Worm (Caenorhabditis elegans) whole organism, L1 larva: ENCODE measurements around the gene hex-2.
"Not testable (repeated sequence)": the region's sequence is repeated elsewhere in the genome, so short reads cannot be mapped to it uniquely, and the experiment has no call there.

Experiments used
- C04F5.9 ChIP-seq: sonication (generic microtip); optimal IDR thresholded peaks from 2 replicates; lab custom pipeline; 2016; ENCODE audit warnings: missing genetic modification characterization, missing compliant biosample characterization
- C16A3.4 ChIP-seq: fragments of 150-350 bp; optimal IDR thresholded peaks from 2 replicates; lab custom pipeline; 2014; ENCODE audit warnings: missing biosample characterization, missing genetic modification characterization
- C34B4.2 ChIP-seq: sonication (generic microtip); optimal IDR thresholded peaks from 2 replicates; lab custom pipeline; 2017; ENCODE audit warnings: mild to moderate bottlenecking, missing genetic modification characterization, missing compliant biosample characterization
- dpl-1 ChIP-seq, 3 experiments: fragments of 150-350 bp in 2 of 3; sonication (generic microtip) in 1 of 3; optimal IDR thresholded peaks; 2 replicates each; lab custom pipeline; 2014 to 2017; ENCODE audit warnings: missing biosample characterization in 3 of 3, missing genetic modification characterization in 3 of 3, missing genetic modification reagents in 3 of 3
- efl-1 ChIP-seq, 4 experiments: fragments of 150-350 bp; optimal IDR thresholded peaks in 3 of 4; peaks in 1 of 4; 1 replicate in 1 of 4; 2 replicates in 3 of 4; lab custom pipeline; 2014; ENCODE audit warnings: missing biosample characterization in 2 of 4, missing genetic modification characterization in 2 of 4, missing genetic modification reagents in 2 of 4
- egl-27 ChIP-seq, 2 experiments: fragments of 150-350 bp in 1 of 2; sonication (generic microtip); optimal IDR thresholded peaks; 3 replicates each; lab custom pipeline; 2017 to 2018; ENCODE audit warnings: missing biosample characterization in 2 of 2, missing genetic modification characterization in 2 of 2, missing genetic modification reagents in 2 of 2
- elt-2 ChIP-seq: sonication (generic microtip); optimal IDR thresholded peaks from 2 replicates; lab custom pipeline; 2016; ENCODE audit warnings: missing genetic modification characterization, mild to moderate bottlenecking, inconsistent platforms, missing compliant biosample characterization, missing genetic modification reagents
- fkh-10 ChIP-seq: sonication (generic microtip); optimal IDR thresholded peaks from 2 replicates; lab custom pipeline; 2017; ENCODE audit warnings: missing biosample characterization, missing genetic modification reagents, missing genetic modification characterization
- fkh-4 ChIP-seq: sonication (generic microtip); optimal IDR thresholded peaks from 2 replicates; lab custom pipeline; 2016; ENCODE audit warnings: missing compliant biosample characterization, missing genetic modification characterization, borderline replicate concordance
- fkh-8 ChIP-seq: sonication (generic microtip); optimal IDR thresholded peaks from 2 replicates; lab custom pipeline; 2016; ENCODE audit warnings: mild to moderate bottlenecking, missing genetic modification characterization, missing compliant biosample characterization
- grh-1 ChIP-seq: fragments of 200-800 bp; sonication (Bioruptor generic); IDR thresholded peaks from 2 replicates; pipeline ENCODE4 v1.3.6; 2022; ENCODE audit warnings: missing genetic modification reagents, missing genetic modification characterization, missing compliant biosample characterization
- irx-1 ChIP-seq: sonication (generic microtip); optimal IDR thresholded peaks from 2 replicates; lab custom pipeline; 2016; ENCODE audit warnings: missing genetic modification characterization, missing compliant biosample characterization
- lin-14 ChIP-seq: fragments of 200-800 bp; sonication (Bioruptor generic); optimal IDR thresholded peaks from 2 replicates; lab custom pipeline; 2018; ENCODE audit warnings: mild to moderate bottlenecking, missing genetic modification characterization, moderate library complexity, missing compliant biosample characterization
- lin-35 ChIP-seq, 2 experiments: fragments of 150-350 bp; optimal IDR thresholded peaks; 2 replicates each; lab custom pipeline; 2014; ENCODE audit warnings: missing biosample characterization in 2 of 2, missing genetic modification characterization in 2 of 2, missing genetic modification reagents in 2 of 2
- lsy-2 ChIP-seq, 2 experiments: fragments of 150-350 bp; optimal IDR thresholded peaks; 2 replicates each; lab custom pipeline; 2014; ENCODE audit warnings: missing biosample characterization in 2 of 2, missing genetic modification characterization in 2 of 2
- mab-9 ChIP-seq: fragments of 200-800 bp; sonication (Bioruptor generic); IDR thresholded peaks from 2 replicates; pipeline ENCODE4 v1.3.6; 2022; ENCODE audit warnings: missing genetic modification reagents, missing genetic modification characterization, missing compliant biosample characterization
- nhr-11 ChIP-seq: fragments of 150-350 bp; optimal IDR thresholded peaks from 2 replicates; lab custom pipeline; 2014; ENCODE audit warnings: missing biosample characterization, missing genetic modification characterization
- nhr-12 ChIP-seq: sonication (generic microtip); optimal IDR thresholded peaks from 2 replicates; lab custom pipeline; 2017; ENCODE audit warnings: missing biosample characterization, missing genetic modification characterization
- nhr-28 ChIP-seq: fragments of 150-350 bp; optimal IDR thresholded peaks from 2 replicates; lab custom pipeline; 2014; ENCODE audit warnings: missing biosample characterization, missing genetic modification characterization
- nhr-71 ChIP-seq: sonication (generic microtip); optimal IDR thresholded peaks from 2 replicates; lab custom pipeline; 2016; ENCODE audit warnings: mild to moderate bottlenecking, missing genetic modification characterization, moderate library complexity, missing compliant biosample characterization
- nhr-76 ChIP-seq: sonication (generic microtip); optimal IDR thresholded peaks from 2 replicates; lab custom pipeline; 2017; ENCODE audit warnings: missing biosample characterization, missing genetic modification characterization
- nhr-85 ChIP-seq: sonication (generic microtip); peaks from one replicate; lab custom pipeline; 2016; ENCODE audit warnings: missing genetic modification characterization, inconsistent platforms, missing compliant biosample characterization
- skn-1 ChIP-seq: fragments of 150-350 bp; optimal IDR thresholded peaks from 2 replicates; lab custom pipeline; 2014; ENCODE audit warnings: missing biosample characterization, missing genetic modification characterization
- snu-23 ChIP-seq: sonication (generic microtip); optimal IDR thresholded peaks from 2 replicates; lab custom pipeline; 2016; ENCODE audit warnings: missing genetic modification characterization, missing compliant biosample characterization
- sox-4 ChIP-seq: sonication (generic microtip); optimal IDR thresholded peaks from 2 replicates; lab custom pipeline; 2016; ENCODE audit warnings: missing genetic modification characterization, missing compliant biosample characterization
- tlp-1 ChIP-seq: fragments of 150-350 bp; optimal IDR thresholded peaks from 2 replicates; lab custom pipeline; 2014; ENCODE audit warnings: missing biosample characterization, missing genetic modification characterization
- unc-130 ChIP-seq: fragments of 150-350 bp; optimal IDR thresholded peaks from 2 replicates; lab custom pipeline; 2017; ENCODE audit warnings: missing biosample characterization, missing genetic modification characterization, inconsistent platforms
- unc-98 ChIP-seq: fragments of 200-800 bp; sonication (Bioruptor generic); IDR thresholded peaks from 2 replicates; pipeline ENCODE4 v1.3.6; 2022; ENCODE audit warnings: missing genetic modification characterization, missing compliant biosample characterization
- zip-4 ChIP-seq: fragments of 200-800 bp; sonication (Bioruptor generic); optimal IDR thresholded peaks from 2 replicates; lab custom pipeline; 2018; ENCODE audit warnings: mild to moderate bottlenecking, missing genetic modification characterization, moderate library complexity, missing compliant biosample characterization

The hex-2 gene

DNA sequence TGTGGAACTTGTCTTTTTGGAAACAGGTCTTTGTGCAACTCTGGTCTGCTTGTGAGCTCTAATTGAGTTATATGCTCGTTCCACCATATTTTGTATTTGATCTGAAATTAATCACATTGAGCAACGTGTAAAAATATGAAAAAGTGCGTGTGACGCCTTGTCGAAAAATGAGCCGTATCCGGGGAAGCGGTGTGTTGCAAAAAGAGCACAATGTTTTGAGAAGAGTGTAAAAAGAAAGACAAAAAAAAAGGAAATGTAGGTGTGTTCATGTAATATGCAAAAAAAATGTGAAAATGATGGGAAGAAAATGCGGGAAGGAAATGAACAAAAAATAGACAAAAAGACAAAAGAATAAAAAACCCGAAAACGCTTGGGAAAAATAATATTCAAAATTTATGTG, 23.5 kb upstream of the hex-2 start, which contains the start of gene acy-4:
TSS of gene acy-4 (minus strand) at position 101 of the 400 bp plus-strand sequence.
- TF ChIP-seq C16A3.4 (tag; lab: Kevin White, UChicago) (no peak), nhr-11 (tag; lab: Kevin White, UChicago) (no peak), irx-1 (no peak), efl-1 (optimal IDR thresholded peaks at IDR 0.05; lab: Kevin White, UChicago) (no peak), efl-1 (GFP tag; optimal IDR thresholded peaks at IDR 0.05 in 1 of 2; lab: Kevin White, UChicago) (no peak), nhr-76 (tag; lab: Kevin White, UChicago) (no peak), mab-9 (GFP tag; lab: Robert Waterston, UW) (no peak), zip-4 (GFP tag; lab: Kevin White, UChicago) (no peak), nhr-12 (no peak), grh-1 (GFP tag; lab: Robert Waterston, UW) (no peak), lsy-2 (tag; optimal IDR thresholded peaks at IDR 0.05; lab: Kevin White, UChicago) (no peak), nhr-28 (tag; lab: Kevin White, UChicago) (no peak), unc-130 (tag; lab: Kevin White, UChicago) (no peak), egl-27 (tag; optimal IDR thresholded peaks at IDR 0.05; lab: Kevin White, UChicago) (no peak), fkh-4 (tag; lab: Kevin White, UChicago) (no peak), C04F5.9 (tag; lab: Kevin White, UChicago) (no peak)

DNA sequence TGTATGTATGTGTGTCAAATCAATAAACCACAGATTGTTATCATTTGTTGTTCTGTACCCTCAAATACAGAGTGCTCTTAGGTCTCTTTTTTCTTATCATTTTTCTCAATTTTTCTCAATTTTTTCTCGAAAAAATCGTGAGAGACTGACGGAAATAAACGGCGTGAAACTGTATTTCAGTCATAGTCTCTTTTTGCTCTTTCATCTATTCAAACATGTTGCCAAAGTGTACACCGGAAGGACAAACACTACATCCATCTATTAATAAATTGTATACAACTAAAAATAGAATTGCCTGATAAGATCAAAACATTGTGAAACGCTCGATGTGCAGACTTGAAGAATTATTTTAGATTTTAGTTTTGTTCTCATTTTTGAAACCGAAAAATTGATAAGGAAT, 19.8 kb upstream of the hex-2 start:
- TF ChIP-seq elt-2 (peak; percentile 57), fkh-10 (GFP tag; lab: Kevin White, UChicago) (no peak), efl-1 (optimal IDR thresholded peaks at IDR 0.05; lab: Kevin White, UChicago) (no peak), efl-1 (GFP tag; optimal IDR thresholded peaks at IDR 0.05 in 1 of 2; lab: Kevin White, UChicago) (peak in 1 of 2 experiments; percentile 80)

DNA sequence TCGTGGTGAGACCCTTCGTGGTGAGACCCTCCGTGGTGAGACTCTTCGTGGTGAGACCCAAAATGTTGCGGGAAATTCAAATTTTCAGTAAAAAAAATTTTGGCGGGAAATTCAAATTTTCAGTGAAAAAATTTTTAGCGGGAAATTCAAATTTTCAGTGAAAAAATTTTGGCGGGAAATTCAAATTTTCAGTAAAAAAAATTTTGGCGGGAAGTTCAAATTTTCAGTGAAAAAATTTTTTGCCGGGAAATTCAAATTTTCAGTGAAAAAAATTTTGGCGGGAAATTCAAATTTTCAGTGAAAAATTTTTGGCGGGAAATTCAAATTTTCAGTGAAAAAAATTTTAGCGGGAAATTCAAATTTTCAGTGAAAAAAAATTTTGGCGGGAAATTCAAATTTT, 14.2 kb upstream of the hex-2 start:
- TF ChIP-seq unc-98 (GFP tag; lab: Robert Waterston, UW) (peak; percentile 15; the same call in 1 of the 2 replicates), efl-1 (GFP tag; optimal IDR thresholded peaks at IDR 0.05 in 1 of 2; lab: Kevin White, UChicago) (peak; percentile 34 to 62)
- not testable (repeated sequence) for TF ChIP-seq efl-1 (optimal IDR thresholded peaks at IDR 0.05; lab: Kevin White, UChicago)

DNA sequence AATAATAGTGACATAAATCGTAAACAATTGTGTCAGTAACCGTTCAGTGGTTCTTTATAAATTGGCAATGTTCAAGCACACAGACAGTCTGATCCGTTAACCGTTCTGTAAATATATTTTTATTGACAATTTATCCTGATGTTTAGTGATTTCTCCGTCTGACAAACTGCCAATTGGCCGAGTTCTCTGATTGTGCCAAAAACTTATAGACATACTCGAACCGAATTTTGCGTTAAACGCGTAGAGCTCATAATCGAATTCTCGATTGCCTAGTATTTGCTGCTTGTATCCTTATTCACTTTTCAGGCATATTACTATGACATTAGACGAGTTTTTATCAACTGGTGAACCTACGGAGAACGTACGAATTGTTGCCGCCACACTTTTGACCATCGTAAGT, 10.1 kb upstream of the hex-2 start, which contains the start of gene srx-117:
TSS of gene srx-117 (plus strand) at position 301 of the 400 bp plus-strand sequence.
- TF ChIP-seq nhr-12: no peak
- no peak for TF ChIP-seq lin-35 (GFP tag; optimal IDR thresholded peaks at IDR 0.05; lab: Kevin White, UChicago)
- no peak for TF ChIP-seq tlp-1
- no peak for TF ChIP-seq C34B4.2
- TF ChIP-seq sox-4: no peak

DNA sequence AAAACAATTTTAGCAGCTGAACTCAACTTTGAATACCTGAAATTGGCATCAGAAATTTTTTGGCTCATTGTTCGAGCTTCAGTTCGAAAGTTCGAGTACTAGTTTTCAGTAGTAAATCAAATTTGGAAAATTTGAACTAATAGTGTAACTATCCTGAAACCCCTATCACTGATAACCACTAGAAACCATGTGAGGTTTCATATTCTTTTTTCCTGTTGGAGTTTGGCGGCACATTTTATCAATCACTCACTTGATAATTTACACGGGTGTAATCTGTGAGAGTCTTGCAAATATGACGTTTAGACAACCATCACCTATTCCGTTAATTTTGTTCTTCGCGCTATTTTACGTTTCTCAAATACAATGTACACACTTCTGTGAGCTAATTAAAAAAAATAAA, 6.9 kb upstream of the hex-2 start, which contains the start of gene C14C11.4:
TSS of gene C14C11.4 (plus strand) at position 252 of the 400 bp plus-strand sequence.
- peak; percentile 53 for TF ChIP-seq elt-2
- no peak for TF ChIP-seq efl-1 (optimal IDR thresholded peaks at IDR 0.05; lab: Kevin White, UChicago)
- peak in 1 of 2 experiments; percentile 67 for TF ChIP-seq efl-1 (GFP tag; optimal IDR thresholded peaks at IDR 0.05 in 1 of 2; lab: Kevin White, UChicago)
- no peak for TF ChIP-seq skn-1

DNA sequence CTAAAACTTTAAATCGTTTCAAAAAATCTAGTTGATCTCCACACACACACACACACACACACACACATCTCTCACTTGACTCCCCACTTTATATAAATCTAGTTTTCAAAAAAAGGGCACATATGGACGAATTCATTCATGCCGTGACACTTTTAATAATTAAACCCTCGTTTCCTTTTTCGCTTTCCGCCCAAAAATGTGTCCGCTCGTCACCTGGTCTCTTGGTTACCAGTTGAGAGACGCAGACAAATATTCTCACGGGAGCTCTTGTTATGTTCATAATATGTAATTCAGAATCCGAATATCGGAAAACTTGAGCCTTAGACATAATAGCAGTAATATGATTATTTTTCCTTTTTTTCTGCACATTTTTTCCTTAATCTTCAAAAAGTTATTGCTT, 2.3 kb upstream of the hex-2 start:
- TF ChIP-seq lin-14 (GFP tag; lab: Kevin White, UChicago) (peak; percentile 62), nhr-71 (tag; lab: Kevin White, UChicago) (peak; percentile 12), snu-23 (GFP tag; lab: Kevin White, UChicago) (peak; percentile 8), nhr-11 (tag; lab: Kevin White, UChicago) (no peak), fkh-8 (tag; lab: Kevin White, UChicago) (peak; percentile 78), efl-1 (optimal IDR thresholded peaks at IDR 0.05; lab: Kevin White, UChicago) (no peak), efl-1 (GFP tag; optimal IDR thresholded peaks at IDR 0.05 in 1 of 2; lab: Kevin White, UChicago) (no peak), lsy-2 (tag; optimal IDR thresholded peaks at IDR 0.05; lab: Kevin White, UChicago) (peak in 1 of 2 experiments; percentile 15), dpl-1 (GFP tag; optimal IDR thresholded peaks at IDR 0.05; lab: Kevin White, UChicago) (no peak), nhr-85 (peak; percentile 47)
- TF ChIP-seq, all 84 proteins: peak for 6
